Worm (Caenorhabditis elegans) whole organism, L2 larva: Measurements from ENCODE around the gene fbxa-56.

ENCODE experiments used
- F13H6.1 ChIP-seq: sonication (generic microtip); optimal IDR thresholded peaks from 2 replicates; lab custom pipeline; 2016; ENCODE audit warnings: missing genetic modification characterization, missing compliant biosample characterization
- egl-27 ChIP-seq: sonication (generic microtip); optimal IDR thresholded peaks from 3 replicates; lab custom pipeline; 2017; ENCODE audit warnings: missing biosample characterization, missing genetic modification reagents, missing genetic modification characterization
- peb-1 ChIP-seq: fragments of 150-350 bp; optimal IDR thresholded peaks from 2 replicates; lab custom pipeline; 2014; ENCODE audit warnings: missing biosample characterization, missing genetic modification characterization

DNA sequence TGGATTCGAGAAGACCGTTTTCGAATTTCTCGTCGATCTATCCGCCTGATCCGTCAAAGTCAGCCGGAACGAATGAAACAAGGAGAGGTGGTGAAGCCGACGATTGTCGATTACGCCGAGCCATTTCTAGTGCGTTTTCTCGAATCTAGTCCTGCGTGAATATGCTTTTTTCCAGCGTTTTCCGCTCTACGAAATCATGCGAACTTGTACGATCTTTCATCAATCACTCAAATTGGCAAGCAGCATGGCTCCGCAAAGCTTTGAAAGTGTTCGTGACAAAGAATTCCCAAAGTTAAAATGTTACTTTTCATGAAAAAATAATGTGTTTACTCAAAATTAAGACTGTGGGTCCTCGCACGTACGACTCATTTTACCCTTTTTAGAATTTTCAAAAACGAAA, 41.0 kb downstream of the fbxa-56 start:
- TF ChIP-seq peb-1: no peak
- TF ChIP-seq F13H6.1 (tag; lab: Kevin White, UChicago): no peak
- no peak for TF ChIP-seq egl-27 (tag; lab: Kevin White, UChicago)
